Fruit fly (Drosophila melanogaster) whole organism, adult: ENCODE data around the gene CG17193.

Experiments used
- CG11617 ChIP-seq: fragments of 200-800 bp; sonication (Bioruptor generic); optimal IDR thresholded peaks from 2 replicates; lab custom pipeline; 2017; ENCODE audit warnings: mild to moderate bottlenecking, missing biosample characterization, missing genetic modification reagents, missing genetic modification characterization
- CG12768 ChIP-seq: fragments of 200-800 bp; sonication (Bioruptor generic); optimal IDR thresholded peaks from 2 replicates; lab custom pipeline; 2017; ENCODE audit warnings: missing biosample characterization, missing genetic modification characterization, mild to moderate bottlenecking, moderate library complexity, missing genetic modification reagents
- CG14711 ChIP-seq: fragments of 200-800 bp; sonication (Bioruptor generic); optimal IDR thresholded peaks from 2 replicates; lab custom pipeline; 2018; ENCODE audit warnings: missing biosample characterization, mild to moderate bottlenecking, missing genetic modification characterization, moderate library complexity
- CG5204 ChIP-seq: fragments of 200-800 bp; sonication (Bioruptor generic); optimal IDR thresholded peaks from 2 replicates; lab custom pipeline; 2016; ENCODE audit warnings: missing biosample characterization, missing genetic modification characterization
- CG7101 ChIP-seq: fragments of 200-800 bp; sonication (Bioruptor generic); optimal IDR thresholded peaks from 2 replicates; lab custom pipeline; 2018; ENCODE audit warnings: missing biosample characterization, mild to moderate bottlenecking, missing genetic modification characterization, moderate library complexity
- Clk ChIP-seq: fragments of 200-800 bp; sonication (Bioruptor generic); optimal IDR thresholded peaks from 2 replicates; lab custom pipeline; 2017; ENCODE audit warnings: missing biosample characterization, missing genetic modification characterization
- Crg-1 ChIP-seq: fragments of 200-800 bp; sonication (Bioruptor generic); optimal IDR thresholded peaks from 2 replicates; lab custom pipeline; 2016; ENCODE audit warnings: missing biosample characterization, missing genetic modification characterization
- Hr96 ChIP-seq: fragments of 200-800 bp; sonication (Bioruptor generic); optimal IDR thresholded peaks from 2 replicates; lab custom pipeline; 2016; ENCODE audit warnings: missing biosample characterization, missing genetic modification characterization
- Mnt ChIP-seq: fragments of 200-800 bp; sonication (Bioruptor generic); optimal IDR thresholded peaks from 2 replicates; lab custom pipeline; 2016; ENCODE audit warnings: missing biosample characterization, mild to moderate bottlenecking, missing genetic modification characterization
- cic ChIP-seq: fragments of 200-800 bp; sonication (Bioruptor generic); optimal IDR thresholded peaks from 2 replicates; lab custom pipeline; 2017; ENCODE audit warnings: missing biosample characterization, mild to moderate bottlenecking, missing genetic modification characterization, moderate library complexity
- cnc ChIP-seq, 2 experiments: fragments of >200 bp; optimal IDR thresholded peaks; 2 replicates each; lab custom pipeline; 2017
- kay ChIP-seq: fragments of 200-800 bp; sonication (Bioruptor generic); peaks from one replicate; lab custom pipeline; 2016; ENCODE audit warnings: missing biosample characterization, missing genetic modification characterization, borderline replicate concordance
- pad ChIP-seq: fragments of 200-800 bp; sonication (Bioruptor generic); optimal IDR thresholded peaks from 3 replicates; lab custom pipeline; 2017; ENCODE audit warnings: missing biosample characterization, missing genetic modification characterization, mild to moderate bottlenecking, moderate library complexity, missing genetic modification reagents
- tj ChIP-seq: fragments of 200-800 bp; sonication (Bioruptor generic); optimal IDR thresholded peaks from 3 replicates; lab custom pipeline; 2017; ENCODE audit warnings: missing biosample characterization, mild to moderate bottlenecking, missing genetic modification characterization, moderate library complexity

dm6 chr3R:20058960-20059359 is 3.1 kb upstream of the CG17193 start:
- no peak for TF ChIP-seq CG11617
- no peak for TF ChIP-seq CG14711 (tag; lab: Kevin White, UChicago)
- TF ChIP-seq kay (GFP tag; lab: Kevin White, UChicago), result no peak
- no peak for TF ChIP-seq tj (GFP tag; lab: Kevin White, UChicago)
- TF ChIP-seq pad (GFP tag; lab: Kevin White, UChicago), result no peak
- no peak for TF ChIP-seq CG7101 (tag; lab: Kevin White, UChicago)
- TF ChIP-seq cic (GFP tag; lab: Kevin White, UChicago), result no peak
- no peak for TF ChIP-seq Clk (GFP tag; lab: Kevin White, UChicago)
- TF ChIP-seq Crg-1, result no peak
- no peak for TF ChIP-seq Mnt
- no peak for TF ChIP-seq Hr96 (GFP tag; lab: Kevin White, UChicago)
- no peak for TF ChIP-seq CG5204
- no peak for TF ChIP-seq CG12768 (GFP tag; lab: Kevin White, UChicago)
- no peak for TF ChIP-seq cnc (optimal IDR thresholded peaks at IDR 0.05; lab: Kevin White, UChicago)
